Worm (Caenorhabditis elegans) whole organism, L4 larva: Measurements from ENCODE around the gene H10E21.4.

Source experiments
- F26F4.8 ChIP-seq: fragments of 200-800 bp; sonication (Bioruptor generic); conservative IDR thresholded peaks from 2 replicates; pipeline ENCODE4 v1.3.6; 2022; ENCODE audit warnings: missing genetic modification characterization, missing compliant biosample characterization
- F44E2.7 ChIP-seq: fragments of 200-800 bp; sonication (Bioruptor generic); IDR thresholded peaks from 2 replicates; pipeline ENCODE4 v2.1.2; 2022; ENCODE audit warnings: missing genetic modification characterization, missing compliant biosample characterization
- T20F7.1 ChIP-seq: fragments of 200-800 bp; sonication (Bioruptor generic); optimal IDR thresholded peaks from 2 replicates; lab custom pipeline; 2018; ENCODE audit warnings: mild to moderate bottlenecking, missing genetic modification characterization, missing compliant biosample characterization
- T26A8.4 ChIP-seq: fragments of 200-800 bp; sonication (Bioruptor generic); IDR thresholded peaks from 2 replicates; pipeline ENCODE4 v1.3.6; 2022; ENCODE audit warnings: missing genetic modification characterization, missing compliant biosample characterization
- Y105C5A.15 ChIP-seq: fragments of 200-800 bp; sonication (Bioruptor generic); IDR thresholded peaks from 2 replicates; pipeline ENCODE4 v1.3.6; 2022; ENCODE audit warnings: missing genetic modification characterization, missing compliant biosample characterization
- Y48G9A.11 ChIP-seq: fragments of 200-800 bp; sonication (Bioruptor generic); IDR thresholded peaks from 2 replicates; pipeline ENCODE4 v1.3.6; 2022; ENCODE audit warnings: missing genetic modification reagents, missing genetic modification characterization, missing compliant biosample characterization
- aha-1 ChIP-seq: fragments of 150-350 bp; peaks from one replicate; lab custom pipeline; 2014; ENCODE audit warnings: missing biosample characterization, missing genetic modification characterization
- attf-4 ChIP-seq: sonication (generic microtip); optimal IDR thresholded peaks from 3 replicates; lab custom pipeline; 2017; ENCODE audit warnings: missing biosample characterization, missing genetic modification characterization
- ceh-20 ChIP-seq: fragments of 200-800 bp; sonication (Bioruptor generic); IDR thresholded peaks from 2 replicates; pipeline ENCODE4 v1.3.6; 2022; ENCODE audit warnings: missing genetic modification reagents, missing genetic modification characterization, missing compliant biosample characterization
- ceh-44 ChIP-seq: fragments of 200-800 bp; sonication (Bioruptor generic); IDR thresholded peaks from 2 replicates; pipeline ENCODE4 v1.3.6; 2022; ENCODE audit warnings: missing genetic modification reagents, missing genetic modification characterization, missing compliant biosample characterization
- ces-1 ChIP-seq: fragments of 150-350 bp; sonication (generic microtip); optimal IDR thresholded peaks from 4 replicates; lab custom pipeline; 2014; ENCODE audit warnings: missing biosample characterization, missing genetic modification reagents, missing genetic modification characterization
- cey-2 ChIP-seq: sonication (generic microtip); optimal IDR thresholded peaks from 3 replicates; lab custom pipeline; 2017; ENCODE audit warnings: missing genetic modification characterization, mild to moderate bottlenecking, missing compliant biosample characterization, antibody characterized with exemption, borderline replicate concordance; ENCODE audit not compliant: insufficient read depth
- daf-8 ChIP-seq: fragments of 200-800 bp; sonication (Bioruptor generic); IDR thresholded peaks from 2 replicates; pipeline ENCODE4 v1.3.6; 2022; ENCODE audit warnings: missing genetic modification characterization, missing compliant biosample characterization
- dmd-6 ChIP-seq: fragments of 200-800 bp; sonication (Bioruptor generic); IDR thresholded peaks from 2 replicates; pipeline ENCODE4 v1.3.6; 2022; ENCODE audit warnings: missing genetic modification reagents, missing genetic modification characterization, missing compliant biosample characterization
- dmd-9 ChIP-seq: fragments of 200-800 bp; sonication (Bioruptor generic); IDR thresholded peaks from 2 replicates; pipeline ENCODE4 v1.3.6; 2022; ENCODE audit warnings: missing genetic modification reagents, missing genetic modification characterization, missing compliant biosample characterization
- dve-1 ChIP-seq: sonication (generic microtip); optimal IDR thresholded peaks from 2 replicates; lab custom pipeline; 2017; ENCODE audit warnings: antibody characterized with exemption, mild to moderate bottlenecking, missing genetic modification characterization, missing compliant biosample characterization; ENCODE audit not compliant: insufficient read depth
- egl-27 ChIP-seq: sonication (generic microtip); optimal IDR thresholded peaks from 3 replicates; lab custom pipeline; 2017; ENCODE audit warnings: missing biosample characterization, missing genetic modification reagents, missing genetic modification characterization
- fos-1 ChIP-seq: fragments of 150-350 bp; optimal IDR thresholded peaks from 2 replicates; lab custom pipeline; 2014; ENCODE audit warnings: missing biosample characterization, missing genetic modification characterization
- gei-8 ChIP-seq: fragments of 200-800 bp; sonication (Bioruptor generic); optimal IDR thresholded peaks from 2 replicates; lab custom pipeline; 2018; ENCODE audit warnings: mild to moderate bottlenecking, missing genetic modification characterization, missing compliant biosample characterization
- hif-1 ChIP-seq, 2 experiments: sonication (generic microtip); optimal IDR thresholded peaks; 2 replicates each; lab custom pipeline; 2016 to 2017; ENCODE audit warnings: missing compliant biosample characterization in 2 of 2, missing genetic modification characterization in 2 of 2, missing genetic modification reagents in 2 of 2, missing genotype in 2 of 2, mild to moderate bottlenecking in 1 of 2
- hlh-11 ChIP-seq: fragments of 200-800 bp; sonication (Bioruptor generic); optimal IDR thresholded peaks from 2 replicates; lab custom pipeline; 2018; ENCODE audit warnings: mild to moderate bottlenecking, missing genetic modification characterization, missing compliant biosample characterization
- hlh-30 ChIP-seq: sonication (generic microtip); optimal IDR thresholded peaks from 2 replicates; lab custom pipeline; 2017; ENCODE audit warnings: antibody characterized with exemption, mild to moderate bottlenecking, missing genetic modification characterization, missing compliant biosample characterization; ENCODE audit not compliant: insufficient read depth
- hmg-1.1 ChIP-seq: fragments of 200-800 bp; sonication (Bioruptor generic); IDR thresholded peaks from 2 replicates; pipeline ENCODE4 v1.3.6; 2022; ENCODE audit warnings: missing genetic modification reagents, missing genetic modification characterization, missing compliant biosample characterization
- jun-1 ChIP-seq: fragments of 150-350 bp; optimal IDR thresholded peaks from 2 replicates; lab custom pipeline; 2014; ENCODE audit warnings: missing biosample characterization, missing genetic modification reagents, missing genetic modification characterization
- lim-7 ChIP-seq: fragments of 200-800 bp; sonication (Bioruptor generic); IDR thresholded peaks from 2 replicates; pipeline ENCODE4 v1.3.6; 2022; ENCODE audit warnings: missing genetic modification characterization, missing compliant biosample characterization
- lin-13 ChIP-seq: fragments of 150-350 bp; optimal IDR thresholded peaks from 2 replicates; lab custom pipeline; 2014; ENCODE audit warnings: missing biosample characterization, missing genetic modification reagents, missing genetic modification characterization
- lin-29 ChIP-seq: fragments of 200-800 bp; sonication (Bioruptor generic); IDR thresholded peaks from 2 replicates; pipeline ENCODE4 v1.3.6; 2022; ENCODE audit warnings: missing genetic modification reagents, missing genetic modification characterization, missing compliant biosample characterization
- lin-39 ChIP-seq: fragments of 150-350 bp; optimal IDR thresholded peaks from 2 replicates; lab custom pipeline; 2014; ENCODE audit warnings: missing biosample characterization, missing genetic modification reagents, missing genetic modification characterization
- lsy-2 ChIP-seq, 2 experiments: fragments of 150-350 bp in 1 of 2; sonication (generic microtip) in 1 of 2; optimal IDR thresholded peaks; 2 replicates each; lab custom pipeline; 2014 to 2017; ENCODE audit warnings: missing biosample characterization in 2 of 2, missing genetic modification characterization in 2 of 2
- mep-1 ChIP-seq: fragments of 150-350 bp; sonication (generic microtip); optimal IDR thresholded peaks from 3 replicates; lab custom pipeline; 2014; ENCODE audit warnings: missing biosample characterization, missing genetic modification characterization
- mes-2 ChIP-seq: sonication (generic microtip); optimal IDR thresholded peaks from 2 replicates; lab custom pipeline; 2016; ENCODE audit warnings: missing genotype, mild to moderate bottlenecking, missing genetic modification characterization, missing compliant biosample characterization; ENCODE audit not compliant: poor library complexity, severe bottlenecking
- mxl-3 ChIP-seq: fragments of 200-800 bp; sonication (Bioruptor generic); optimal IDR thresholded peaks from 2 replicates; lab custom pipeline; 2018; ENCODE audit warnings: mild to moderate bottlenecking, missing genetic modification characterization, missing compliant biosample characterization
- nhr-10 ChIP-seq: fragments of 150-350 bp; optimal IDR thresholded peaks from 2 replicates; lab custom pipeline; 2014; ENCODE audit warnings: missing biosample characterization, missing genetic modification characterization
- nhr-111 ChIP-seq: fragments of 200-800 bp; sonication (Bioruptor generic); optimal IDR thresholded peaks from 2 replicates; lab custom pipeline; 2018; ENCODE audit warnings: mild to moderate bottlenecking, missing genetic modification characterization, missing compliant biosample characterization
- nhr-237 ChIP-seq: sonication (generic microtip); optimal IDR thresholded peaks from 2 replicates; lab custom pipeline; 2017; ENCODE audit warnings: missing biosample characterization, missing genetic modification characterization
- nhr-41 ChIP-seq: fragments of 200-800 bp; sonication (Bioruptor generic); IDR thresholded peaks from 2 replicates; pipeline ENCODE4 v1.3.6; 2022; ENCODE audit warnings: missing genetic modification reagents, missing genetic modification characterization, missing compliant biosample characterization
- nhr-77 ChIP-seq: fragments of 150-350 bp; optimal IDR thresholded peaks from 2 replicates; lab custom pipeline; 2014; ENCODE audit warnings: missing biosample characterization, missing genetic modification characterization
- pqm-1 ChIP-seq: sonication (generic microtip); optimal IDR thresholded peaks from 2 replicates; lab custom pipeline; 2017; ENCODE audit warnings: missing biosample characterization, missing genetic modification characterization
- rbr-2 ChIP-seq: sonication (generic microtip); optimal IDR thresholded peaks from 2 replicates; lab custom pipeline; 2016; ENCODE audit warnings: missing genotype, missing genetic modification characterization, missing compliant biosample characterization
- saeg-2 ChIP-seq: fragments of 200-800 bp; sonication (Bioruptor generic); IDR thresholded peaks from 2 replicates; pipeline ENCODE4 v1.3.6; 2022; ENCODE audit warnings: missing genetic modification reagents, missing genetic modification characterization, missing compliant biosample characterization
- sdz-12 ChIP-seq: fragments of 200-800 bp; sonication (Bioruptor generic); optimal IDR thresholded peaks from 2 replicates; lab custom pipeline; 2018; ENCODE audit warnings: mild to moderate bottlenecking, missing genetic modification characterization, missing compliant biosample characterization
- set-16 ChIP-seq: fragments of 200-800 bp; sonication (Bioruptor generic); IDR thresholded peaks from 2 replicates; pipeline ENCODE4 v1.3.6; 2022; ENCODE audit warnings: missing genetic modification reagents, missing genetic modification characterization, missing compliant biosample characterization
- skn-1 ChIP-seq: fragments of 150-350 bp; optimal IDR thresholded peaks from 2 replicates; lab custom pipeline; 2014; ENCODE audit warnings: missing biosample characterization, missing genetic modification characterization
- snpc-1.2 ChIP-seq: fragments of 200-800 bp; sonication (Bioruptor generic); IDR thresholded peaks from 2 replicates; pipeline ENCODE4 v1.3.6; 2022; ENCODE audit warnings: missing genetic modification reagents, missing genetic modification characterization, missing compliant biosample characterization
- spr-1 ChIP-seq: sonication (generic microtip); optimal IDR thresholded peaks from 2 replicates; lab custom pipeline; 2016; ENCODE audit warnings: mild to moderate bottlenecking, missing genetic modification characterization, missing compliant biosample characterization
- unc-130 ChIP-seq: sonication (generic microtip); optimal IDR thresholded peaks from 2 replicates; lab custom pipeline; 2016; ENCODE audit warnings: missing genetic modification reagents, missing genetic modification characterization, missing compliant biosample characterization
- unc-39 ChIP-seq: sonication (generic microtip); optimal IDR thresholded peaks from 2 replicates; lab custom pipeline; 2017; ENCODE audit warnings: missing biosample characterization, missing genetic modification characterization
- vab-7 ChIP-seq: fragments of 200-800 bp; sonication (Bioruptor generic); IDR thresholded peaks from 2 replicates; pipeline ENCODE4 v1.3.6; 2022; ENCODE audit warnings: missing genetic modification reagents, missing genetic modification characterization, missing compliant biosample characterization
- zag-1 ChIP-seq: fragments of 150-350 bp; optimal IDR thresholded peaks from 2 replicates; lab custom pipeline; 2014; ENCODE audit warnings: missing biosample characterization, missing genetic modification characterization
- zfp-2 ChIP-seq: sonication (generic microtip); optimal IDR thresholded peaks from 2 replicates; lab custom pipeline; 2016; ENCODE audit warnings: mild to moderate bottlenecking, missing genetic modification characterization, missing compliant biosample characterization
- zfp-3 ChIP-seq: fragments of 200-800 bp; sonication (Bioruptor generic); conservative IDR thresholded peaks from 2 replicates; pipeline ENCODE4 v1.3.6; 2022; ENCODE audit warnings: missing genetic modification reagents, missing genetic modification characterization, missing compliant biosample characterization
- zip-11 ChIP-seq: fragments of 200-800 bp; sonication (Bioruptor generic); IDR thresholded peaks from 2 replicates; pipeline ENCODE4 v1.3.6; 2022; ENCODE audit warnings: missing genetic modification characterization, missing compliant biosample characterization
- ztf-11 ChIP-seq: fragments of 150-350 bp; optimal IDR thresholded peaks from 2 replicates; lab custom pipeline; 2014; ENCODE audit warnings: missing biosample characterization, missing genetic modification characterization

Gene H10E21.4

ce11 chrIII:14671-15070, 4.8 kb downstream of the H10E21.4 start, which contains the start of gene nhr-80 (continued):
- TF ChIP-seq nhr-237 (tag; lab: Kevin White, UChicago) = no peak
- no peak for TF ChIP-seq rbr-2
- no peak for TF ChIP-seq mep-1
- no peak for TF ChIP-seq saeg-2 (GFP tag; lab: Robert Waterston, UW)
- no peak for TF ChIP-seq fos-1 (tag; lab: Kevin White, UChicago)
- no peak for TF ChIP-seq ceh-20 (GFP tag; lab: Robert Waterston, UW)
- peak; percentile 76 for TF ChIP-seq dmd-6 (GFP tag; lab: Robert Waterston, UW)
- TF ChIP-seq spr-1 (tag; lab: Kevin White, UChicago) = no peak
- no peak for TF ChIP-seq vab-7
- no peak for TF ChIP-seq lin-39 (tag; lab: Kevin White, UChicago)
- no peak for TF ChIP-seq gei-8 (GFP tag; lab: Kevin White, UChicago)
- TF ChIP-seq Y48G9A.11 (GFP tag; lab: Robert Waterston, UW) = no peak
- no peak for TF ChIP-seq egl-27
- no peak for TF ChIP-seq nhr-111
- TF ChIP-seq hlh-11 (tag; lab: Kevin White, UChicago) = peak; percentile 69
- no peak for TF ChIP-seq F26F4.8
- TF ChIP-seq hmg-1.1 (GFP tag; lab: Robert Waterston, UW) = no peak
- no peak for TF ChIP-seq zfp-2 (tag; lab: Kevin White, UChicago)
- peak in 1 of 2 experiments; percentile 38 for TF ChIP-seq lsy-2 (tag; optimal IDR thresholded peaks at IDR 0.05; lab: Kevin White, UChicago)
- TF ChIP-seq Y105C5A.15 (GFP tag; lab: Robert Waterston, UW) = no peak
- TF ChIP-seq nhr-77 (tag; lab: Kevin White, UChicago) = peak; percentile 50
- no peak for TF ChIP-seq zag-1 (tag; lab: Kevin White, UChicago)
- TF ChIP-seq T20F7.1 (GFP tag; lab: Kevin White, UChicago) = peak; percentile 20
- no peak for TF ChIP-seq nhr-10 (tag; lab: Kevin White, UChicago)
- no peak for TF ChIP-seq aha-1 (tag; lab: Kevin White, UChicago)
- TF ChIP-seq skn-1 (tag; lab: Kevin White, UChicago) = no peak
- no peak for TF ChIP-seq unc-130
- no peak for TF ChIP-seq lin-29 (GFP tag; lab: Robert Waterston, UW)
- TF ChIP-seq hlh-30 = peak; percentile 20
- no peak for TF ChIP-seq lim-7 (GFP tag; lab: Robert Waterston, UW)
- TF ChIP-seq sdz-12 (GFP tag; lab: Kevin White, UChicago) = no peak
- TF ChIP-seq lin-13 = no peak
- no peak for TF ChIP-seq attf-4 (tag; lab: Kevin White, UChicago)
- TF ChIP-seq nhr-41 (GFP tag; lab: Robert Waterston, UW) = no peak
- TF ChIP-seq set-16 (GFP tag; lab: Robert Waterston, UW) = no peak
- no peak for TF ChIP-seq unc-39 (tag; lab: Kevin White, UChicago)
- no peak for TF ChIP-seq zfp-3
- no peak for TF ChIP-seq hif-1 (tag; optimal IDR thresholded peaks at IDR 0.05; lab: Kevin White, UChicago)
- no peak for TF ChIP-seq daf-8 (GFP tag; lab: Robert Waterston, UW)
- TF ChIP-seq mxl-3 (GFP tag; lab: Kevin White, UChicago) = no peak
- peak; percentile 86 for TF ChIP-seq dve-1
- no peak for TF ChIP-seq zip-11
- TF ChIP-seq T26A8.4 (GFP tag; lab: Robert Waterston, UW) = no peak
- TF ChIP-seq jun-1 (tag; lab: Kevin White, UChicago) = no peak
- no peak for TF ChIP-seq dmd-9 (GFP tag; lab: Robert Waterston, UW)
- no peak for TF ChIP-seq snpc-1.2
- TF ChIP-seq pqm-1 (tag; lab: Kevin White, UChicago) = peak; percentile 59
- no peak for TF ChIP-seq ceh-44 (GFP tag; lab: Robert Waterston, UW)
- no peak for TF ChIP-seq cey-2
- TF ChIP-seq mes-2 (tag; lab: Kevin White, UChicago) = peak; percentile 48
- no peak for TF ChIP-seq F44E2.7 (GFP tag; lab: Robert Waterston, UW)
- no peak for TF ChIP-seq ces-1 (GFP tag; lab: Kevin White, UChicago)
- TF ChIP-seq ztf-11 = no peak
